Fruit fly (Drosophila melanogaster) S2 (cell line): Measurements from ENCODE around the gene ear.

Experiments
- CG8478 ChIP-seq: fragments of >200 bp; optimal IDR thresholded peaks from 2 replicates; lab custom pipeline; 2018
- CTCF ChIP-seq, 2 experiments: fragments of >200 bp; optimal IDR thresholded peaks; 2 replicates each; lab custom pipeline; 2018

DNA sequence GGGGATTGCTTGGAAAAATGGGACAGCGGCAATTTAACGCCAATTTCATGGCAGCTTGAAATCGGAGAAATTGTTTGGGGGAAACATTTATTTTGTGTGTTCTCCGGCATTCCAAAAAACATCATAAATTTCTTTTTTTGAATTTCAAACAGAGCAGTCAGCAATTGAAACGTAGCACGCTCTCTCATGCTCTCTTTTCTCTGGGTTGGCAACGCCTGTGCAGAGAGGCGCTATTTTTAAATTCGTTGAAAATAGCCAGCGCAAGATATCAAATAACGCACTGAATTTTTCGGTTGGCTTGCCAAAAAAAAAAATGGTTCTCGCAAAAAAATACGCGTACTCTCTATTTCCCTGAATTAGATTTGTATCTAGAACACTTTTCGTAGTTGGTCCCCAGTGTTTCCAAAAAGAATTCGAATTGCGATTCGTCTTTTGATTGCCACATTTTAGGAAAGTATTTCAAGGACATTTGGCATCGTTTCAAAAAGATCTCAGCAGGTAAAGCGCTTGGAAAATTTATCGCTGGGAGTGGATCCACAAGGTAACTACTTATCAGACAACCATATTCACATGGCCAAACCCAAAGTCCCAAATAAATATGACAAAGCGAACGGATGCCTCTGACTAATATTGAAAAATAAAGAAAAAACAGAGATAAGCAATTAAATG is 34.4 kb upstream of the ear start:
- TF ChIP-seq CTCF (optimal IDR thresholded peaks at IDR 0.05; lab: Kevin White, UChicago) (peak in 1 of 2 experiments; percentile 32), CG8478 (no peak)
